Fruit fly (Drosophila melanogaster) whole organism, prepupa: ENCODE data around the gene CG32091.

Experiments
- Blimp-1 ChIP-seq: fragments of 200-800 bp; sonication (Bioruptor generic); optimal IDR thresholded peaks from 3 replicates; lab custom pipeline; 2017; ENCODE audit warnings: missing biosample characterization, missing genetic modification characterization, mild to moderate bottlenecking, moderate library complexity, missing genetic modification reagents
- CG10669 ChIP-seq: fragments of 200-800 bp; sonication (Bioruptor generic); optimal IDR thresholded peaks from 3 replicates; lab custom pipeline; 2018; ENCODE audit warnings: missing biosample characterization, mild to moderate bottlenecking, missing genetic modification characterization, moderate library complexity
- CG11294 ChIP-seq: fragments of 200-800 bp; sonication (Bioruptor generic); IDR thresholded peaks from 2 replicates; pipeline ENCODE4 v1.3.6; 2022; ENCODE audit warnings: missing biosample characterization, missing genetic modification characterization
- CG11762 ChIP-seq: fragments of 200-800 bp; sonication (Bioruptor generic); optimal IDR thresholded peaks from 3 replicates; lab custom pipeline; 2016; ENCODE audit warnings: missing biosample characterization, missing genetic modification characterization; ENCODE audit not compliant: insufficient read depth
- CG15336 ChIP-seq: fragments of 200-800 bp; sonication (Bioruptor generic); IDR thresholded peaks from 2 replicates; pipeline ENCODE4 v1.3.6; 2022; ENCODE audit warnings: missing biosample characterization, missing genetic modification characterization
- CG16779 ChIP-seq: fragments of 200-800 bp; sonication (Bioruptor generic); optimal IDR thresholded peaks from 3 replicates; lab custom pipeline; 2017; ENCODE audit warnings: missing biosample characterization, mild to moderate bottlenecking, missing genetic modification characterization
- CG3032 ChIP-seq: fragments of 200-800 bp; optimal IDR thresholded peaks from 2 replicates; lab custom pipeline; 2019; ENCODE audit warnings: missing biosample characterization, mild to moderate bottlenecking, missing genetic modification characterization, moderate library complexity
- CG31627 ChIP-seq: fragments of 200-800 bp; sonication (Bioruptor generic); optimal IDR thresholded peaks from 3 replicates; lab custom pipeline; 2016; ENCODE audit warnings: missing biosample characterization, missing genetic modification characterization
- CG32006 ChIP-seq: fragments of 200-800 bp; sonication (Bioruptor generic); optimal IDR thresholded peaks from 3 replicates; lab custom pipeline; 2017; ENCODE audit warnings: missing biosample characterization, mild to moderate bottlenecking, missing genetic modification characterization
- CG34406 ChIP-seq: fragments of 200-800 bp; sonication (Bioruptor generic); optimal IDR thresholded peaks from 3 replicates; lab custom pipeline; 2016; ENCODE audit warnings: missing biosample characterization, missing genetic modification characterization
- CG3919 ChIP-seq: fragments of 200-800 bp; sonication (Bioruptor generic); optimal IDR thresholded peaks from 3 replicates; lab custom pipeline; 2016; ENCODE audit warnings: missing biosample characterization, missing genetic modification characterization
- CG6163 ChIP-seq: fragments of 200-800 bp; sonication (Bioruptor generic); IDR thresholded peaks from 3 replicates; pipeline ENCODE4 v1.3.6; 2022; ENCODE audit warnings: missing biosample characterization, missing genetic modification characterization
- CG6276 ChIP-seq: fragments of 200-800 bp; sonication (Bioruptor generic); optimal IDR thresholded peaks from 2 replicates; lab custom pipeline; 2017; ENCODE audit warnings: missing biosample characterization, mild to moderate bottlenecking, missing genetic modification characterization
- CG6808 ChIP-seq: fragments of 200-800 bp; sonication (Bioruptor generic); optimal IDR thresholded peaks from 3 replicates; lab custom pipeline; 2017; ENCODE audit warnings: missing biosample characterization, missing genetic modification characterization, mild to moderate bottlenecking, moderate library complexity, missing genetic modification reagents
- CG6854 ChIP-seq: fragments of 200-800 bp; sonication (Bioruptor generic); optimal IDR thresholded peaks from 2 replicates; lab custom pipeline; 2017; ENCODE audit warnings: missing biosample characterization, mild to moderate bottlenecking, missing genetic modification characterization
- CG7368 ChIP-seq: fragments of 200-800 bp; sonication (Bioruptor generic); optimal IDR thresholded peaks from 3 replicates; lab custom pipeline; 2016; ENCODE audit warnings: missing biosample characterization, missing genetic modification characterization
- CG8119 ChIP-seq: fragments of 200-800 bp; sonication (Bioruptor generic); IDR thresholded peaks from 3 replicates; pipeline ENCODE4 v1.3.6; 2022; ENCODE audit warnings: missing biosample characterization, missing genetic modification characterization
- CG8319 ChIP-seq: fragments of 200-800 bp; sonication (Bioruptor generic); optimal IDR thresholded peaks from 3 replicates; lab custom pipeline; 2016; ENCODE audit warnings: missing biosample characterization, missing genetic modification characterization
- CG8632 ChIP-seq: fragments of 200-800 bp; sonication (Bioruptor generic); optimal IDR thresholded peaks from 3 replicates; lab custom pipeline; 2016; ENCODE audit warnings: missing biosample characterization, missing genetic modification characterization
- CG9139 ChIP-seq: fragments of 200-800 bp; sonication (Bioruptor generic); optimal IDR thresholded peaks from 3 replicates; lab custom pipeline; 2017; ENCODE audit warnings: missing biosample characterization, mild to moderate bottlenecking, missing genetic modification characterization
- Eip78C ChIP-seq: fragments of 200-800 bp; sonication (Bioruptor generic); peaks from one replicate; lab custom pipeline; 2016; ENCODE audit warnings: missing biosample characterization, missing genetic modification characterization
- Eip93F ChIP-seq: fragments of 200-800 bp; sonication (Bioruptor generic); optimal IDR thresholded peaks from 2 replicates; lab custom pipeline; 2016; ENCODE audit warnings: missing biosample characterization, mild to moderate bottlenecking, missing genetic modification characterization
- Ets96B ChIP-seq: fragments of 200-800 bp; optimal IDR thresholded peaks from 2 replicates; lab custom pipeline; 2019; ENCODE audit warnings: missing biosample characterization, mild to moderate bottlenecking, missing genetic modification characterization, moderate library complexity
- Gug ChIP-seq: fragments of 200-800 bp; sonication (Bioruptor generic); IDR thresholded peaks from 2 replicates; pipeline ENCODE4 v1.3.6; 2022; ENCODE audit warnings: missing biosample characterization, missing genetic modification characterization
- Hr38 ChIP-seq: sonication (Bioruptor generic); optimal IDR thresholded peaks from 2 replicates; lab custom pipeline; 2016; ENCODE audit warnings: missing biosample characterization, missing genetic modification characterization
- Hr39 ChIP-seq: fragments of 200-800 bp; sonication (Bioruptor generic); optimal IDR thresholded peaks from 2 replicates; lab custom pipeline; 2016; ENCODE audit warnings: missing biosample characterization, missing genetic modification characterization
- Hr4 ChIP-seq: fragments of 200-800 bp; sonication (Bioruptor generic); optimal IDR thresholded peaks from 3 replicates; lab custom pipeline; 2016; ENCODE audit warnings: missing biosample characterization, missing genetic modification characterization
- Lpt ChIP-seq: fragments of 200-800 bp; sonication (Bioruptor generic); optimal IDR thresholded peaks from 3 replicates; lab custom pipeline; 2016; ENCODE audit warnings: missing biosample characterization, missing genetic modification characterization
- Met ChIP-seq: fragments of 200-800 bp; sonication (Bioruptor generic); optimal IDR thresholded peaks from 3 replicates; lab custom pipeline; 2016; ENCODE audit warnings: missing biosample characterization, missing genetic modification characterization
- OdsH ChIP-seq: fragments of 200-800 bp; sonication (Bioruptor generic); optimal IDR thresholded peaks from 3 replicates; lab custom pipeline; 2016; ENCODE audit warnings: missing biosample characterization, missing genetic modification characterization
- Smox ChIP-seq: fragments of 200-800 bp; sonication (Bioruptor generic); optimal IDR thresholded peaks from 3 replicates; lab custom pipeline; 2016; ENCODE audit warnings: missing biosample characterization, missing genetic modification characterization
- Sox102F ChIP-seq: fragments of 200-800 bp; sonication (Bioruptor generic); optimal IDR thresholded peaks from 2 replicates; lab custom pipeline; 2016; ENCODE audit warnings: missing biosample characterization, mild to moderate bottlenecking, missing genetic modification characterization
- Sox14 ChIP-seq: fragments of 200-800 bp; sonication (Bioruptor generic); optimal IDR thresholded peaks from 3 replicates; lab custom pipeline; 2016; ENCODE audit warnings: missing biosample characterization, missing genetic modification characterization
- Sox15 ChIP-seq: fragments of 200-800 bp; sonication (Bioruptor generic); optimal IDR thresholded peaks from 3 replicates; lab custom pipeline; 2016; ENCODE audit warnings: missing biosample characterization, missing genetic modification characterization
- achi ChIP-seq: fragments of 200-800 bp; sonication (Bioruptor generic); optimal IDR thresholded peaks from 3 replicates; lab custom pipeline; 2016; ENCODE audit warnings: missing biosample characterization, missing genetic modification characterization
- acj6 ChIP-seq: fragments of 200-800 bp; sonication (Bioruptor generic); optimal IDR thresholded peaks from 3 replicates; lab custom pipeline; 2016; ENCODE audit warnings: missing biosample characterization, missing genetic modification characterization
- cyc ChIP-seq: fragments of 200-800 bp; sonication (Bioruptor generic); optimal IDR thresholded peaks from 3 replicates; lab custom pipeline; 2016; ENCODE audit warnings: missing biosample characterization, missing genetic modification characterization
- dac ChIP-seq: fragments of 200-800 bp; sonication (Bioruptor generic); optimal IDR thresholded peaks from 2 replicates; lab custom pipeline; 2017; ENCODE audit warnings: missing biosample characterization, mild to moderate bottlenecking, missing genetic modification characterization
- dsx ChIP-seq: fragments of 200-800 bp; optimal IDR thresholded peaks from 3 replicates; lab custom pipeline; 2019; ENCODE audit warnings: missing biosample characterization, mild to moderate bottlenecking, missing genetic modification characterization, moderate library complexity; ENCODE audit not compliant: poor library complexity, severe bottlenecking
- eg ChIP-seq: fragments of 200-800 bp; sonication (Bioruptor generic); IDR thresholded peaks from 3 replicates; pipeline ENCODE4 v1.3.6; 2022; ENCODE audit warnings: missing biosample characterization, missing genetic modification characterization
- fd59A ChIP-seq: fragments of 200-800 bp; sonication (Bioruptor generic); optimal IDR thresholded peaks from 2 replicates; lab custom pipeline; 2017; ENCODE audit warnings: missing biosample characterization, mild to moderate bottlenecking, missing genetic modification characterization, missing genetic modification reagents
- fd85E ChIP-seq: fragments of 200-800 bp; sonication (Bioruptor generic); optimal IDR thresholded peaks from 3 replicates; lab custom pipeline; 2016; ENCODE audit warnings: missing biosample characterization, missing genetic modification characterization
- fkh ChIP-seq: fragments of 200-800 bp; sonication (Bioruptor generic); optimal IDR thresholded peaks from 3 replicates; lab custom pipeline; 2017; ENCODE audit warnings: missing biosample characterization, mild to moderate bottlenecking, missing genetic modification characterization, moderate library complexity
- lz ChIP-seq: fragments of 200-800 bp; sonication (Bioruptor generic); optimal IDR thresholded peaks from 3 replicates; lab custom pipeline; 2016; ENCODE audit warnings: missing biosample characterization, missing genetic modification characterization
- net ChIP-seq: fragments of 200-800 bp; sonication (Bioruptor generic); optimal IDR thresholded peaks from 3 replicates; lab custom pipeline; 2016; ENCODE audit warnings: missing biosample characterization, missing genetic modification characterization
- salr ChIP-seq, 2 experiments: fragments of 200-800 bp; sonication (Bioruptor generic); optimal IDR thresholded peaks; 3 replicates each; lab custom pipeline; 2016 to 2018; ENCODE audit warnings: missing biosample characterization in 2 of 2, missing genetic modification characterization in 2 of 2, mild to moderate bottlenecking in 1 of 2
- spab ChIP-seq: fragments of 200-800 bp; sonication (Bioruptor generic); optimal IDR thresholded peaks from 2 replicates; lab custom pipeline; 2017; ENCODE audit warnings: missing biosample characterization, mild to moderate bottlenecking, missing genetic modification characterization, missing genetic modification reagents
- ss ChIP-seq, 2 experiments: fragments of 200-800 bp; sonication (Bioruptor generic); optimal IDR thresholded peaks; 2 replicates in 1 of 2; 3 replicates in 1 of 2; lab custom pipeline; 2017 to 2018; ENCODE audit warnings: mild to moderate bottlenecking in 2 of 2, missing biosample characterization in 2 of 2, missing genetic modification characterization in 2 of 2, moderate library complexity in 1 of 2
- svp ChIP-seq: fragments of 200-800 bp; sonication (Bioruptor generic); peaks from one replicate; lab custom pipeline; 2016; ENCODE audit warnings: missing biosample characterization, missing genetic modification characterization

The CG32091 gene

DNA sequence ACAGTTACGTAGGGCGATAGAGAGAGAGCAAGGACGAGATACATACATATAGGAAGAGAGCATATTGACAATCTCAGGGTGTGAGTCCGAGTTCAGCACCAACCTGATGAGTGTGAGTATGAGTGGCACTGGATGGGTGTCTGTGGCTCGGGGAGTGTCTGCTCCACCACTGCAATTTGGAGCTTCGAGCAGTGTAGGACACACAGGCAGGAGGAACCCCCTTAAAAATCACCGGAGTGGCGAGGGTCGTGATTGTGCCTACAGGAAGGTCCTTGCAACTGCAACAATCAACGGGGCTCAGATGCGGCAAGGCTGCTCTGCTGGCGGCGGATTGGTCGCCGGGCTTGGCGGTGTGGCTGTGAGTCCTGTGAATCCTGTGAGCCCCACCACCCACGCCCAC is 39.4 kb upstream of the CG32091 start:
- TF ChIP-seq CG7368 (GFP tag; lab: Kevin White, UChicago) = peak; percentile 62
- no peak for TF ChIP-seq CG31627 (GFP tag; lab: Kevin White, UChicago)
- TF ChIP-seq Met (GFP tag; lab: Kevin White, UChicago) = no peak
- no peak for TF ChIP-seq Lpt (GFP tag; lab: Kevin White, UChicago)
- 0 out of 3 replicates have a peak, but pooled peaks have one; percentile 8 for TF ChIP-seq CG6163

DNA sequence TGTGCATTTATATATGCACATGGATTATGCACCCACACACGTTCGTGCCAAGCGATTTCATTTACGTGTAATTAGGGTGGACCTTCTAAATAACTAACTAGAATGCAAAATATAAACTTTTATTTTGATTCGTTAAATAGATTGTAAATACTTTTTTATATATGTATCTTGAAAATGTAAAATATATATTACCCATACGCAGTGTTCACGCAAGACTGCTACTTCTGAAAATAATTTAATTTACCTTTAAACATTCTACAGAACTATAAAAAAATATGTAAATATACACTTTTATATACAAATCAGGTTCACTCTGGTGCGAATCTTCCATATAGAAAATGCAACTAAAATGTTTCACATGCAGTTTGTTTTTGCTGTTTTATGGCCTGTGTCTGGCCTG is 37.4 kb upstream of the CG32091 start:
- TF ChIP-seq acj6 (peak; percentile 21), CG6854 (GFP tag; lab: Kevin White, UChicago) (no peak), Eip93F (GFP tag; lab: Kevin White, UChicago) (no peak), Hr39 (GFP tag; lab: Kevin White, UChicago) (no peak), CG7368 (GFP tag; lab: Kevin White, UChicago) (no peak), CG3032 (tag; lab: Kevin White, UChicago) (peak; percentile 35), spab (GFP tag; lab: Kevin White, UChicago) (no peak), fd85E (GFP tag; lab: Kevin White, UChicago) (no peak), eg (0 out of 3 replicates have a peak, but pooled peaks have one; percentile 54), fd59A (GFP tag; lab: Kevin White, UChicago) (no peak), CG32006 (GFP tag; lab: Kevin White, UChicago) (peak; percentile 56), Gug (GFP tag; lab: Robert Waterston, UW) (peak; percentile 33; the same call in 1 of the 2 replicates), Smox (GFP tag; lab: Kevin White, UChicago) (no peak), CG3919 (GFP tag; lab: Kevin White, UChicago) (peak; percentile 33), CG8119 (GFP tag; lab: Robert Waterston, UW) (peak; percentile 82), Ets96B (tag; lab: Kevin White, UChicago) (peak; percentile 60), Met (GFP tag; lab: Kevin White, UChicago) (no peak), salr (GFP tag; optimal IDR thresholded peaks at IDR 0.05; lab: Kevin White, UChicago) (peak in 1 of 2 experiments; percentile 28), net (GFP tag; lab: Kevin White, UChicago) (peak; percentile 9), Sox15 (GFP tag; lab: Kevin White, UChicago) (no peak), achi (GFP tag; lab: Kevin White, UChicago) (peak; percentile 42), Eip78C (peak; percentile 62), CG34406 (GFP tag; lab: Kevin White, UChicago) (peak; percentile 22), CG8632 (GFP tag; lab: Kevin White, UChicago) (peak; percentile 23), Sox102F (GFP tag; lab: Kevin White, UChicago) (no peak), dsx (GFP tag; lab: Kevin White, UChicago) (peak; percentile 44), CG11762 (GFP tag; lab: Kevin White, UChicago) (no peak), CG6276 (GFP tag; lab: Kevin White, UChicago) (peak; percentile 43), ss (GFP tag; optimal IDR thresholded peaks at IDR 0.05; lab: Kevin White, UChicago) (peak in 1 of 2 experiments; percentile 45), CG16779 (tag; lab: Kevin White, UChicago) (peak; percentile 7), lz (GFP tag; lab: Kevin White, UChicago) (no peak), CG15336 (GFP tag; lab: Robert Waterston, UW) (peak; percentile 75), Sox14 (GFP tag; lab: Kevin White, UChicago) (no peak), CG11294 (no peak), CG31627 (GFP tag; lab: Kevin White, UChicago) (no peak), CG8319 (GFP tag; lab: Kevin White, UChicago) (no peak), dac (GFP tag; lab: Kevin White, UChicago) (no peak), svp (GFP tag; lab: Kevin White, UChicago) (no peak), CG6163 (peak; percentile 61; the same call in 2 of the 3 replicates), cyc (GFP tag; lab: Kevin White, UChicago) (no peak), fkh (GFP tag; lab: Kevin White, UChicago) (no peak), CG6808 (peak; percentile 29), CG10669 (GFP tag; lab: Kevin White, UChicago) (peak; percentile 26), Hr38 (GFP tag; lab: Kevin White, UChicago) (no peak), Blimp-1 (no peak), OdsH (peak; percentile 28), CG9139 (GFP tag; lab: Kevin White, UChicago) (no peak), Hr4 (GFP tag; lab: Kevin White, UChicago) (peak; percentile 42)
